Fruit fly (Drosophila melanogaster) whole organism, embryonic: ENCODE results near the gene Surf1.
A peak's percentile ranks its signal among the peaks of the same experiment; 100 is the strongest.

Experiments used
- Antp ChIP-seq: fragments of 200-800 bp; sonication (Bioruptor generic); optimal IDR thresholded peaks from 3 replicates; lab custom pipeline; 2016; ENCODE audit warnings: missing biosample characterization, missing genetic modification characterization
- CG10431 ChIP-seq: fragments of 200-800 bp; sonication (Bioruptor generic); optimal IDR thresholded peaks from 3 replicates; lab custom pipeline; 2018; ENCODE audit warnings: missing biosample characterization, mild to moderate bottlenecking, missing genetic modification characterization
- CG15514 ChIP-seq: fragments of 200-800 bp; sonication (Bioruptor generic); optimal IDR thresholded peaks from 3 replicates; lab custom pipeline; 2017; ENCODE audit warnings: missing biosample characterization, missing genetic modification characterization, mild to moderate bottlenecking, moderate library complexity, missing genetic modification reagents
- CG17186 ChIP-seq: fragments of 200-800 bp; sonication (Bioruptor generic); optimal IDR thresholded peaks from 3 replicates; lab custom pipeline; 2017; ENCODE audit warnings: missing biosample characterization, missing genetic modification reagents, missing genetic modification characterization
- CG17361 ChIP-seq: fragments of 200-800 bp; sonication (Bioruptor generic); IDR thresholded peaks from 3 replicates; pipeline ENCODE4 v1.3.6; 2022; ENCODE audit warnings: missing biosample characterization, missing genetic modification characterization
- CG3163 ChIP-seq: fragments of 200-800 bp; sonication (Bioruptor generic); optimal IDR thresholded peaks from 3 replicates; lab custom pipeline; 2016; ENCODE audit warnings: missing biosample characterization, missing genetic modification characterization
- CG32532 ChIP-seq: fragments of 200-800 bp; sonication (Bioruptor generic); IDR thresholded peaks from 2 replicates; pipeline ENCODE4 v1.3.6; 2022; ENCODE audit warnings: missing biosample characterization, missing genetic modification characterization
- CG4360 ChIP-seq: fragments of 200-800 bp; sonication (Bioruptor generic); IDR thresholded peaks from 2 replicates; pipeline ENCODE4 v1.3.6; 2022; ENCODE audit warnings: missing biosample characterization, missing genetic modification characterization
- CG7372 ChIP-seq: fragments of 200-800 bp; sonication (Bioruptor generic); IDR thresholded peaks from 2 replicates; pipeline ENCODE4 v1.3.6; 2022; ENCODE audit warnings: missing biosample characterization, missing genetic modification characterization
- CG7556 ChIP-seq: fragments of 200-800 bp; sonication (Bioruptor generic); optimal IDR thresholded peaks from 2 replicates; lab custom pipeline; 2017; ENCODE audit warnings: missing biosample characterization, mild to moderate bottlenecking, missing genetic modification characterization
- CG7786 ChIP-seq: fragments of 200-800 bp; sonication (Bioruptor generic); optimal IDR thresholded peaks from 2 replicates; lab custom pipeline; 2016; ENCODE audit warnings: missing biosample characterization, missing genetic modification characterization
- CG7928 ChIP-seq: fragments of 200-800 bp; sonication (Bioruptor generic); optimal IDR thresholded peaks from 2 replicates; lab custom pipeline; 2017; ENCODE audit warnings: missing biosample characterization, mild to moderate bottlenecking, missing genetic modification characterization
- CTCF ChIP-seq: fragments of 200-800 bp; sonication (Bioruptor generic); optimal IDR thresholded peaks from 2 replicates; lab custom pipeline; 2017; ENCODE audit warnings: missing biosample characterization, mild to moderate bottlenecking, missing genetic modification characterization, moderate library complexity
- CoRest ChIP-seq: fragments of 200-800 bp; sonication (Bioruptor generic); optimal IDR thresholded peaks from 3 replicates; lab custom pipeline; 2018; ENCODE audit warnings: missing biosample characterization, mild to moderate bottlenecking, missing genetic modification characterization, moderate library complexity
- Dip2 ChIP-seq: fragments of 200-800 bp; sonication (Bioruptor generic); IDR thresholded peaks from 2 replicates; pipeline ENCODE4 v1.3.6; 2022; ENCODE audit warnings: missing biosample characterization, missing genetic modification characterization
- Drgx ChIP-seq: fragments of 200-800 bp; sonication (Bioruptor generic); IDR thresholded peaks from 2 replicates; pipeline ENCODE4 v1.3.6; 2022; ENCODE audit warnings: missing biosample characterization, missing genetic modification characterization
- Fer1 ChIP-seq: fragments of 200-800 bp; sonication (Bioruptor generic); optimal IDR thresholded peaks from 2 replicates; lab custom pipeline; 2017; ENCODE audit warnings: missing biosample characterization, mild to moderate bottlenecking, missing genetic modification characterization
- Fer2 ChIP-seq: fragments of 200-800 bp; sonication (Bioruptor generic); optimal IDR thresholded peaks from 2 replicates; lab custom pipeline; 2018; ENCODE audit warnings: missing biosample characterization, mild to moderate bottlenecking, missing genetic modification characterization, moderate library complexity
- Gug ChIP-seq: fragments of 200-800 bp; sonication (Bioruptor generic); IDR thresholded peaks from 4 replicates; pipeline ENCODE4 v1.3.6; 2022; ENCODE audit warnings: missing biosample characterization, missing genetic modification characterization
- Hr39 ChIP-seq: fragments of >200 bp; optimal IDR thresholded peaks from 2 replicates; lab custom pipeline; 2017
- Lim3 ChIP-seq: fragments of 200-800 bp; sonication (Bioruptor generic); IDR thresholded peaks from 2 replicates; pipeline ENCODE4 v1.3.6; 2022; ENCODE audit warnings: missing biosample characterization, missing genetic modification characterization
- Med ChIP-seq: fragments of 200-800 bp; sonication (Bioruptor generic); peaks from one replicate; lab custom pipeline; 2016; ENCODE audit warnings: missing biosample characterization, missing genetic modification characterization, mild to moderate bottlenecking, inconsistent platforms, moderate library complexity
- Meics ChIP-seq: fragments of 200-800 bp; sonication (Bioruptor generic); optimal IDR thresholded peaks from 2 replicates; lab custom pipeline; 2017; ENCODE audit warnings: missing biosample characterization, mild to moderate bottlenecking, missing genetic modification characterization
- Opbp ChIP-seq: fragments of 200-800 bp; sonication (Bioruptor generic); IDR thresholded peaks from 3 replicates; pipeline ENCODE4 v1.3.6; 2022; ENCODE audit warnings: missing biosample characterization, missing genetic modification characterization; ENCODE audit not compliant: partially characterized antibody
- Pdp1 ChIP-seq, 2 experiments: fragments of 200-800 bp; sonication (Bioruptor generic); optimal IDR thresholded peaks; 3 replicates each; lab custom pipeline; 2016; ENCODE audit warnings: missing biosample characterization in 2 of 2, missing genetic modification characterization in 2 of 2, mild to moderate bottlenecking in 1 of 2, moderate library complexity in 1 of 2
- Scr ChIP-seq: fragments of 200-800 bp; sonication (Bioruptor generic); IDR thresholded peaks from 2 replicates; pipeline ENCODE4 v1.3.6; 2022; ENCODE audit warnings: missing biosample characterization, missing genetic modification characterization; ENCODE audit not compliant: partially characterized antibody
- Sin3A ChIP-seq: fragments of >200 bp; optimal IDR thresholded peaks from 2 replicates; lab custom pipeline; 2018
- Spps ChIP-seq: fragments of 200-800 bp; sonication (Bioruptor generic); optimal IDR thresholded peaks from 2 replicates; lab custom pipeline; 2018; ENCODE audit warnings: missing biosample characterization, mild to moderate bottlenecking, missing genetic modification characterization
- Sry-β ChIP-seq: fragments of 200-800 bp; sonication (Bioruptor generic); optimal IDR thresholded peaks from 2 replicates; lab custom pipeline; 2018; ENCODE audit warnings: missing biosample characterization, mild to moderate bottlenecking, missing genetic modification characterization, moderate library complexity
- Stat92E ChIP-seq, 3 experiments: fragments of >200 bp in 2 of 3; fragments of 200-800 bp in 1 of 3; sonication (Bioruptor generic) in 1 of 3; optimal IDR thresholded peaks; 2 replicates each; lab custom pipeline; 2017 to 2019; ENCODE audit warnings: missing biosample characterization in 3 of 3, missing genetic modification characterization in 3 of 3, mild to moderate bottlenecking in 1 of 3, moderate library complexity in 1 of 3
- amos ChIP-seq: fragments of 200-800 bp; sonication (Bioruptor generic); IDR thresholded peaks from 2 replicates; pipeline ENCODE4 v1.3.6; 2022; ENCODE audit warnings: missing biosample characterization, missing genetic modification characterization; ENCODE audit not compliant: partially characterized antibody
- btn ChIP-seq: fragments of 200-800 bp; sonication (Bioruptor generic); optimal IDR thresholded peaks from 2 replicates; lab custom pipeline; 2016; ENCODE audit warnings: missing biosample characterization, missing genetic modification characterization
- crc ChIP-seq: fragments of 200-800 bp; sonication (Bioruptor generic); optimal IDR thresholded peaks from 2 replicates; lab custom pipeline; 2016; ENCODE audit warnings: missing biosample characterization, missing genetic modification characterization
- disco-r ChIP-seq: fragments of 200-800 bp; sonication (Bioruptor generic); optimal IDR thresholded peaks from 2 replicates; lab custom pipeline; 2016; ENCODE audit warnings: missing biosample characterization, missing genetic modification characterization
- esg ChIP-seq: fragments of 200-800 bp; sonication (Bioruptor generic); conservative IDR thresholded peaks from 2 replicates; pipeline ENCODE4 v1.3.6; 2022; ENCODE audit warnings: missing biosample characterization, missing genetic modification characterization
- fu2 ChIP-seq: fragments of 200-800 bp; sonication (Bioruptor generic); optimal IDR thresholded peaks from 2 replicates; lab custom pipeline; 2016; ENCODE audit warnings: missing biosample characterization, missing genetic modification characterization
- luna ChIP-seq: fragments of 200-800 bp; sonication (Bioruptor generic); optimal IDR thresholded peaks from 2 replicates; lab custom pipeline; 2016; ENCODE audit warnings: missing biosample characterization, missing genetic modification characterization
- otp ChIP-seq: fragments of 200-800 bp; sonication (Bioruptor generic); IDR thresholded peaks from 3 replicates; pipeline ENCODE4, ENCODE4 v1.3.6; 2022; ENCODE audit warnings: missing biosample characterization, missing genetic modification characterization
- pnt ChIP-seq: fragments of 200-800 bp; sonication (Bioruptor generic); optimal IDR thresholded peaks from 3 replicates; lab custom pipeline; 2016; ENCODE audit warnings: missing biosample characterization, missing genetic modification characterization
- repo ChIP-seq: fragments of 200-800 bp; sonication (Bioruptor generic); optimal IDR thresholded peaks from 2 replicates; lab custom pipeline; 2016; ENCODE audit warnings: missing biosample characterization, missing genetic modification characterization
- scrt ChIP-seq: fragments of 200-800 bp; sonication (Bioruptor generic); optimal IDR thresholded peaks from 2 replicates; lab custom pipeline; 2018; ENCODE audit warnings: missing biosample characterization, mild to moderate bottlenecking, missing genetic modification characterization, moderate library complexity
- stc ChIP-seq: fragments of 200-800 bp; sonication (Bioruptor generic); IDR thresholded peaks from 2 replicates; pipeline ENCODE4 v1.3.6; 2022; ENCODE audit warnings: missing biosample characterization, missing genetic modification characterization
- toy ChIP-seq: fragments of 200-800 bp; sonication (Bioruptor generic); IDR thresholded peaks from 2 replicates; pipeline ENCODE4 v1.3.6; 2022; ENCODE audit warnings: missing biosample characterization, missing genetic modification characterization
- trem ChIP-seq: fragments of 200-800 bp; optimal IDR thresholded peaks from 3 replicates; lab custom pipeline; 2019; ENCODE audit warnings: missing biosample characterization, mild to moderate bottlenecking, missing genetic modification characterization, moderate library complexity

The Surf1 gene

dm6 chr3L:6968961-6969814 lies 11.0 kb downstream of the Surf1 start, which contains the start of the genes Mis12 and CG9953 (continued):
- TF ChIP-seq CG3163 (GFP tag; lab: Kevin White, UChicago) (no peak), Sry-β (peak; percentile 94), stc (GFP tag; lab: Robert Waterston, UW) (no peak; the same call in 1 of the 2 replicates), Pdp1 (GFP tag; optimal IDR thresholded peaks at IDR 0.05; lab: Kevin White, UChicago) (no peak), repo (GFP tag; lab: Kevin White, UChicago) (no peak), Sin3A (no peak), Fer2 (tag; lab: Kevin White, UChicago) (no peak), CG17361 (GFP tag; lab: Robert Waterston, UW) (peak; percentile 75), toy (GFP tag; lab: Robert Waterston, UW) (no peak), amos (no peak), Drgx (GFP tag; lab: Robert Waterston, UW) (0 out of 2 replicates have a peak, but pooled peaks have one; percentile 23), CG4360 (GFP tag; lab: Robert Waterston, UW) (no peak), Fer1 (GFP tag; lab: Kevin White, UChicago) (no peak), disco-r (GFP tag; lab: Kevin White, UChicago) (no peak), CG7372 (GFP tag; lab: Robert Waterston, UW) (no peak), CG7928 (GFP tag; lab: Kevin White, UChicago) (no peak), pnt (no peak), Dip2 (GFP tag; lab: Robert Waterston, UW) (no peak), Lim3 (GFP tag; lab: Robert Waterston, UW) (no peak), luna (no peak), CG7556 (GFP tag; lab: Kevin White, UChicago) (peak; percentile 47), scrt (no peak), Antp (GFP tag; lab: Kevin White, UChicago) (no peak), Spps (tag; lab: Kevin White, UChicago) (no peak), btn (GFP tag; lab: Kevin White, UChicago) (no peak), Opbp (no peak), Med (GFP tag; lab: Kevin White, UChicago) (peak; percentile 65), esg (0 out of 2 replicates have a peak, but pooled peaks have one; percentile 20), CG7786 (GFP tag; lab: Kevin White, UChicago) (no peak), Hr39 (lab: Kevin White, UChicago) (no peak), CG32532 (GFP tag; lab: Robert Waterston, UW) (peak; percentile 69), Meics (GFP tag; lab: Kevin White, UChicago) (peak; percentile 55), otp (GFP tag; lab: Robert Waterston, UW) (no peak; the same call in 2 of the 3 replicates), CG15514 (GFP tag; lab: Kevin White, UChicago) (no peak), CG10431 (GFP tag; lab: Kevin White, UChicago) (no peak), trem (tag; lab: Kevin White, UChicago) (peak; percentile 22), CTCF (GFP tag; lab: Kevin White, UChicago) (no peak), CG17186 (GFP tag; lab: Kevin White, UChicago) (no peak), Stat92E (GFP tag; optimal IDR thresholded peaks at IDR 0.05; lab: Kevin White, UChicago) (no peak), Gug (GFP tag; lab: Robert Waterston, UW) (peak; percentile 12; the same call in 2 of the 4 replicates), fu2 (GFP tag; lab: Kevin White, UChicago) (no peak), CoRest (tag; lab: Kevin White, UChicago) (peak; percentile 75), crc (GFP tag; lab: Kevin White, UChicago) (no peak), Scr (no peak)
